Worm (Caenorhabditis elegans) whole organism, L2 larva: ENCODE data around the gene K05G3.2.

Experiments
- blmp-1 ChIP-seq: sonication (generic microtip); optimal IDR thresholded peaks from 2 replicates; lab custom pipeline; 2017; ENCODE audit warnings: missing genetic modification characterization, mild to moderate bottlenecking, missing compliant biosample characterization, antibody characterized with exemption, moderate library complexity; ENCODE audit not compliant: insufficient read depth
- elt-3 ChIP-seq: sonication (generic microtip); optimal IDR thresholded peaks from 2 replicates; lab custom pipeline; 2017; ENCODE audit warnings: missing biosample characterization, missing genetic modification characterization
- fos-1 ChIP-seq: fragments of 150-350 bp; optimal IDR thresholded peaks from 2 replicates; lab custom pipeline; 2014; ENCODE audit warnings: missing biosample characterization, missing genetic modification characterization
- nhr-10 ChIP-seq: sonication (generic microtip); optimal IDR thresholded peaks from 2 replicates; lab custom pipeline; 2017; ENCODE audit warnings: missing biosample characterization, missing genetic modification characterization
- nhr-11 ChIP-seq: fragments of 150-350 bp; optimal IDR thresholded peaks from 2 replicates; lab custom pipeline; 2014; ENCODE audit warnings: missing biosample characterization, missing genetic modification characterization
- nhr-237 ChIP-seq: fragments of 150-350 bp; optimal IDR thresholded peaks from 2 replicates; lab custom pipeline; 2014; ENCODE audit warnings: missing biosample characterization, missing genetic modification characterization
- nhr-6 ChIP-seq: fragments of 150-350 bp; optimal IDR thresholded peaks from 2 replicates; lab custom pipeline; 2014; ENCODE audit warnings: missing biosample characterization, missing genetic modification characterization
- nhr-77 ChIP-seq: fragments of 150-350 bp; optimal IDR thresholded peaks from 2 replicates; lab custom pipeline; 2014; ENCODE audit warnings: missing biosample characterization, missing genetic modification characterization
- skn-1 ChIP-seq: sonication (generic microtip); optimal IDR thresholded peaks from 2 replicates; lab custom pipeline; 2017; ENCODE audit warnings: missing biosample characterization, missing genetic modification characterization
- unc-39 ChIP-seq: fragments of 150-350 bp; optimal IDR thresholded peaks from 2 replicates; lab custom pipeline; 2014; ENCODE audit warnings: missing biosample characterization, missing genetic modification characterization
- unc-55 ChIP-seq: fragments of 150-350 bp; sonication (generic microtip); optimal IDR thresholded peaks from 3 replicates; lab custom pipeline; 2014; ENCODE audit warnings: missing biosample characterization, missing genetic modification reagents, missing genetic modification characterization
- unc-62 ChIP-seq: fragments of 150-350 bp; optimal IDR thresholded peaks from 2 replicates; lab custom pipeline; 2014; ENCODE audit warnings: missing biosample characterization, missing genetic modification reagents, missing genetic modification characterization
- zag-1 ChIP-seq: fragments of 150-350 bp; optimal IDR thresholded peaks from 2 replicates; lab custom pipeline; 2014; ENCODE audit warnings: missing biosample characterization, missing genetic modification characterization

DNA sequence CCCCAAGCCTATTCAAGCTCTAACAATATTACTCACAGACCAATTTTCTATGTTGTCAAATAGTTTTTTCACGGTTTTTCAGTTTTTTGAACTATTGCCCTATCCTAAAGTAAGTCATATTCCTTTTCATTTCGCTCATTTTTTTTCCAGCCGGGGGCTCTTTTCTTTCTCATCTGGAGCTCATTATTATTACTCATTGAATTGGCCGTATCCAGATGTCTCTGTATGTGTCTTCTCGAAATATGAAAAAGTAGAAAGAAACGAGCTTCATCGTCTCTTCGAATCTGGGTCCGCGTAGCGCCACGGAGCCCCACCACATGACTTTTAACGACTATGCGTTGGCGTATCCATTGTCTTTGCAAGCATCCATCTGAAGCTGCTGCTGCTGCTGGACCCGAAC is 35.7 kb downstream of the K05G3.2 start:
- TF ChIP-seq unc-39 (no peak), skn-1 (tag; lab: Kevin White, UChicago) (no peak), nhr-10 (tag; lab: Kevin White, UChicago) (no peak), unc-62 (GFP tag; lab: Kevin White, UChicago) (no peak), blmp-1 (tag; lab: Kevin White, UChicago) (no peak), nhr-6 (tag; lab: Kevin White, UChicago) (no peak), zag-1 (tag; lab: Kevin White, UChicago) (no peak), elt-3 (tag; lab: Kevin White, UChicago) (no peak), nhr-237 (tag; lab: Kevin White, UChicago) (no peak), unc-55 (no peak), nhr-11 (no peak), fos-1 (no peak), nhr-77 (no peak)
